Worm (Caenorhabditis elegans) whole organism, midembryonic: ENCODE measurements around the gene F13E9.5.

Experiments used
- cog-1 ChIP-seq: sonication (generic microtip); optimal IDR thresholded peaks from 2 replicates; lab custom pipeline; 2016; ENCODE audit warnings: missing genetic modification characterization, missing compliant biosample characterization
- flt-1 ChIP-seq: fragments of 200-800 bp; sonication (Bioruptor generic); IDR thresholded peaks from 2 replicates; pipeline ENCODE4 v1.3.6; 2022; ENCODE audit warnings: missing genetic modification characterization, missing compliant biosample characterization
- klf-2 ChIP-seq: fragments of 200-800 bp; sonication (Bioruptor generic); conservative IDR thresholded peaks from 2 replicates; pipeline ENCODE4 v1.3.6; 2022; ENCODE audit warnings: missing genetic modification reagents, missing genetic modification characterization, missing compliant biosample characterization
- med-1 ChIP-seq: sonication (generic microtip); optimal IDR thresholded peaks from 2 replicates; lab custom pipeline; 2017; ENCODE audit warnings: missing genetic modification characterization, mild to moderate bottlenecking, missing compliant biosample characterization, antibody characterized with exemption, missing genetic modification reagents; ENCODE audit not compliant: insufficient read depth
- ref-1 ChIP-seq: fragments of 200-800 bp; sonication (Bioruptor generic); conservative IDR thresholded peaks from 2 replicates; pipeline ENCODE4 v1.3.6; 2022; ENCODE audit warnings: missing genetic modification reagents, missing genetic modification characterization, missing compliant biosample characterization
- tab-1 ChIP-seq: fragments of 200-800 bp; sonication (Bioruptor generic); IDR thresholded peaks from 2 replicates; pipeline ENCODE4 v1.3.6; 2022; ENCODE audit warnings: missing genetic modification characterization, missing compliant biosample characterization
- ztf-23 ChIP-seq: fragments of 200-800 bp; sonication (Bioruptor generic); IDR thresholded peaks from 2 replicates; pipeline ENCODE4 v1.3.6; 2022; ENCODE audit warnings: missing genetic modification reagents, missing genetic modification characterization, missing compliant biosample characterization

ce11 chrIV:10899091-10899490 is 14.9 kb upstream of the F13E9.5 start, which contains the start of the genes F13E9.9 and F13E9.19:
- TF ChIP-seq flt-1 (GFP tag; lab: Robert Waterston, UW) = no peak
- no peak for TF ChIP-seq tab-1 (GFP tag; lab: Robert Waterston, UW)
- no peak for TF ChIP-seq cog-1 (tag; lab: Kevin White, UChicago)
- no peak for TF ChIP-seq ztf-23 (GFP tag; lab: Robert Waterston, UW)
- no peak for TF ChIP-seq klf-2 (GFP tag; lab: Robert Waterston, UW)
- no peak for TF ChIP-seq med-1 (GFP tag; lab: Kevin White, UChicago)
- TF ChIP-seq ref-1 = no peak
